Worm (Caenorhabditis elegans) whole organism, L2 larva: ENCODE data around the gene F08A7.1.

ENCODE experiments used
- C34F6.9 ChIP-seq: fragments of 150-350 bp; optimal IDR thresholded peaks from 2 replicates; lab custom pipeline; 2014; ENCODE audit warnings: missing biosample characterization, missing genetic modification characterization
- ZK546.5 ChIP-seq: sonication (generic microtip); optimal IDR thresholded peaks from 2 replicates; lab custom pipeline; 2017; ENCODE audit warnings: missing biosample characterization, missing genetic modification characterization
- ama-1 ChIP-seq: fragments of 150-350 bp; optimal IDR thresholded peaks from 2 replicates; lab custom pipeline; 2018; ENCODE audit warnings: inconsistent platforms
- ceh-82 ChIP-seq: fragments of 150-350 bp; optimal IDR thresholded peaks from 2 replicates; lab custom pipeline; 2014; ENCODE audit warnings: missing biosample characterization, missing genetic modification characterization
- elt-3 ChIP-seq: sonication (generic microtip); optimal IDR thresholded peaks from 2 replicates; lab custom pipeline; 2017; ENCODE audit warnings: missing biosample characterization, missing genetic modification characterization
- lin-11 ChIP-seq: fragments of 150-350 bp; sonication (generic microtip); optimal IDR thresholded peaks from 2 replicates; lab custom pipeline; 2014; ENCODE audit warnings: missing biosample characterization, missing genetic modification characterization, inconsistent platforms, mixed read lengths
- mdl-1 ChIP-seq, 2 experiments: fragments of 150-350 bp in 1 of 2; sonication (generic microtip) in 1 of 2; optimal IDR thresholded peaks; 2 replicates each; lab custom pipeline; 2017; ENCODE audit warnings: missing biosample characterization in 2 of 2, missing genetic modification characterization in 2 of 2
- nhr-11 ChIP-seq: fragments of 150-350 bp; optimal IDR thresholded peaks from 2 replicates; lab custom pipeline; 2014; ENCODE audit warnings: missing biosample characterization, missing genetic modification characterization
- nhr-23 ChIP-seq: fragments of 150-350 bp; optimal IDR thresholded peaks from 2 replicates; lab custom pipeline; 2014; ENCODE audit warnings: missing biosample characterization, missing genetic modification reagents, missing genetic modification characterization
- nhr-25 ChIP-seq: fragments of 150-350 bp; sonication (generic microtip); optimal IDR thresholded peaks from 3 replicates; lab custom pipeline; 2014; ENCODE audit warnings: missing biosample characterization, missing genetic modification characterization
- sem-4 ChIP-seq: fragments of 150-350 bp; optimal IDR thresholded peaks from 2 replicates; lab custom pipeline; 2014; ENCODE audit warnings: missing biosample characterization, missing genetic modification reagents, missing genetic modification characterization
- skn-1 ChIP-seq: sonication (generic microtip); optimal IDR thresholded peaks from 2 replicates; lab custom pipeline; 2017; ENCODE audit warnings: missing biosample characterization, missing genetic modification characterization
- ztf-11 ChIP-seq: sonication (generic microtip); optimal IDR thresholded peaks from 2 replicates; lab custom pipeline; 2017; ENCODE audit warnings: missing biosample characterization, missing genetic modification characterization

DNA sequence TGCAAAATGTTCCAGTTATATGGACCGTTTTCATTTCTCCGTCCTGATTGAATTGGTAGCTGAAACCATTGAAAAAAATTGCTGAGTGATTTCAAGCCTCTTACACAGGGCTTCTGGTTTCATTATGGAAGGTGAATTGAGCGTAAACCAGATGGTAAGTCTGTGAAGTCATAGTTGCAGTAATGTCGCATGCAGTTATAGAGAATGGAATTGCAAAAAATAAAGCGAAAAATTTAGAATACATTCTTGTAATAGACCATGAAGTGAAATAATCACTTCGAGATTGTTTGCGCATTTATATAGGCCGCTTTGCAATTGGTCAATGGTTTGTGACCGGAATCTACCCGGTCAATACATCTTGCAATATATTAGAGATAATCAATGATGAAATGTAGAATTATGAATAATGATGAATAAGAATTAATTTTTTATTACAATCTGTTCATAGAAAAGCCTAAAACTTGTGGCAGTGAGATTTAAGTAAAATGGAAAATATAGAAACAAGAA lies 29.7 kb downstream of the F08A7.1 start, which contains the start of gene F11E6.4:
- no peak for TF ChIP-seq ZK546.5 (tag; lab: Kevin White, UChicago)
- no peak for TF ChIP-seq nhr-11 (tag; lab: Kevin White, UChicago)
- TF ChIP-seq ama-1 (lab: Kevin White, UChicago) = peak; percentile 21
- no peak for TF ChIP-seq mdl-1 (tag; optimal IDR thresholded peaks at IDR 0.05; lab: Kevin White, UChicago)
- TF ChIP-seq lin-11 (tag; lab: Kevin White, UChicago) = no peak
- no peak for TF ChIP-seq ztf-11 (tag; lab: Kevin White, UChicago)
- no peak for TF ChIP-seq sem-4 (tag; lab: Kevin White, UChicago)
- TF ChIP-seq C34F6.9 (tag; lab: Kevin White, UChicago) = no peak
- no peak for TF ChIP-seq ceh-82 (tag; lab: Kevin White, UChicago)
- no peak for TF ChIP-seq skn-1 (tag; lab: Kevin White, UChicago)
- no peak for TF ChIP-seq nhr-23
- TF ChIP-seq nhr-25 = peak; percentile 73
- no peak for TF ChIP-seq elt-3 (tag; lab: Kevin White, UChicago)
